Worm (Caenorhabditis elegans): Measurements from ENCODE around the gene Y49E10.30.
"Not testable (repeated sequence)": the region's sequence is repeated elsewhere in the genome, so short reads cannot be mapped to it uniquely, and the experiment has no call there.

Y49E10.30 gene

DNA sequence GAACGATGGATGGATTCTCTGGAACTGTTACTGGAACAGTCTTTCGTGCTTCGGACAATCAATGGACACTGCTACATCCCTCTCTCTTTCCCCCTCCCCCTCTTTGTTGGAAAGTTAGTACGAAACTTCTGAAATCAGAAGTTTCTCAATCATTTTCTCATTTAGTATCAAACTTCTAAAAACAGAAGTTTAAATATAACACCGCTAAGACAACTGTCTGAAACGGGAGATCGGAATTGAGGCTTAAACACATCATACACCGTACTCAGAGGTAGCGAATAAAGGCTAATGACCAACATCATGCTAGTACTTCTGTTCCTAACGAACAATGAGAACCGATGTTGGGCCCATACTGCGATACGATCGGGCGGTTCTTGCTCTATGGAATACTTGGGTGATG lies at the start of gene Y49E10.30:
Y49E10.30 (plus strand) TSS at position 301 of the 400 bp plus-strand sequence.
- TF ChIP-seq sea-1 (GFP tag; conservative IDR thresholded peaks at IDR 0.05); pes-1 (GFP tag; IDR thresholded peaks at IDR 0.05); flt-1 (GFP tag; IDR thresholded peaks at IDR 0.05): not testable (repeated sequence)

DNA sequence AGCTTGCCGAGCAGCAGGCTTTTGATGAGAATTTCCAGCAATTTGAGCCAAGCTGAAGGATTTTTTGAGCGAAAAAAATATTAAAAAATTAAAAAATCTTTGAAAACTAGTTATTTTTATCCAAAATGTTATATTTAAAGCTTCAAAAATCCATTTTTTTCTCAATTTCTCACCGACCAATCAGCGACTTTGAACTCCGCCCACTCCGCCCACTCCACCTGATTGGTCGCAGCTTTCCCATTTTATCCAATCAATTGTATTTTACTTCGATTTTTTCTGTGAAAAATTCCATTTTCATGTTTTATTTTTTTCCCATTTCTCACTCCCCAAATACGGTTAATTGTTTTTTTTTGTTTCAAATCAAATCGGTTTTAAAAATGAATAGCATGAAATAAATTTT lies 41.8 kb upstream of the Y49E10.30 start:
- TF ChIP-seq hnd-1 (tag; optimal IDR thresholded peaks at IDR 0.05) (no peak), F13C5.2 (tag; optimal IDR thresholded peaks at IDR 0.05) (no peak), B0310.2 (tag; optimal IDR thresholded peaks at IDR 0.05) (no peak), ceh-36 (tag; optimal IDR thresholded peaks at IDR 0.05) (no peak), hmg-4 (GFP tag; optimal IDR thresholded peaks at IDR 0.05) (no peak), scrt-1 (GFP tag; IDR thresholded peaks at IDR 0.05) (no peak), ets-7 (tag; optimal IDR thresholded peaks at IDR 0.05) (no peak), flt-1 (GFP tag; IDR thresholded peaks at IDR 0.05) (no peak), aly-1 (tag; optimal IDR thresholded peaks at IDR 0.05) (no peak), ama-1 (optimal IDR thresholded peaks at IDR 0.05) (no peak), pes-1 (GFP tag; IDR thresholded peaks at IDR 0.05) (no peak), tbx-37 (GFP tag; conservative IDR thresholded peaks at IDR 0.05) (no peak)

DNA sequence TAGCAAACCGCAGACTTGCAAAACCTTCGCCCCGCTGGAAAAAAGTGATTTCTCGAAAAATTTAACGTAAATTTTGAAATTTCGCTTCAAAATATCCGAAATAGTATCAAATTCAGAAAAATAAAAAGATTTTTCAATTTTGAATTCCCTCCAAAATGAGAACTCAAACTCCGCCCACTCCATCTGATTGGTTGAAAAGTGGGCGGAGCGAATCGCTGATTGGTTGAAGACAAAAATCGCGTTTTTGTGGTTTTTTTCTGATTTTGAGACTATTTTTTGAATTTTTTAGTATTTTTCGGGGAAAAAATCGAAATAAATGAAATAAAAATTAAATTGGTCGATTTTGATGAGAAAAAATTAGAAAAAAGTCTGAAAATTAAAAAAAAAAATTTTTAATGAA lies 37.7 kb upstream of the Y49E10.30 start:
- TF ChIP-seq ets-7 (tag; optimal IDR thresholded peaks at IDR 0.05) (no peak), hmbx-1 (tag; optimal IDR thresholded peaks at IDR 0.05) (no peak), tbx-37 (GFP tag; conservative IDR thresholded peaks at IDR 0.05) (no peak), pes-1 (GFP tag; IDR thresholded peaks at IDR 0.05) (no peak), ceh-36 (tag; optimal IDR thresholded peaks at IDR 0.05) (no peak), F13C5.2 (tag; optimal IDR thresholded peaks at IDR 0.05) (no peak), tbx-11 (GFP tag; IDR thresholded peaks at IDR 0.05) (no peak), sea-1 (GFP tag; conservative IDR thresholded peaks at IDR 0.05) (no peak), hnd-1 (tag; optimal IDR thresholded peaks at IDR 0.05) (no peak), aly-1 (tag; optimal IDR thresholded peaks at IDR 0.05) (no peak), B0310.2 (tag; optimal IDR thresholded peaks at IDR 0.05) (no peak), hmg-4 (GFP tag; optimal IDR thresholded peaks at IDR 0.05) (no peak)

DNA sequence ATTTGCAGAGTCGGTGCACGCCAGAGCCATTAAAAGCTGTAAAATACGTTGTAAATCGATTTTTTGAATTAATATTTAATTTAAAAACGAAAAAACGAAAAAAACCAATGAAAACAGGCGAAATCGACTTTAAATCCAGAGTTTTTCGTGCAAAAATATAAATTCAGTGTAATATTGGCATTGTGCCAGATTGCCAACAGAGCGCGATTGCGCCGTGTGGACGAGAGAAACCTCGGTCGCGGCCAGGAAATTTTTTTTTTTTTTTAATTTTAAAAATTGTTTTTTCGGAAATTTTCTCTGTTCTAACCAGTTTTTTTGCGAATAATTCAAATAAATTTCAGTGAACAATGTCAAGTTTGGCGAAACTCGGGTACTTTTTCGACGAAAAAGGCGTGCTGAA lies 35.4 kb upstream of the Y49E10.30 start, which contains the start of the genes pph-4.1 and Y75B8A.31:
pph-4.1 (minus strand) TSS at position 36 of the 400 bp plus-strand sequence.
Y75B8A.31 (plus strand) TSS at position 342 of the 400 bp plus-strand sequence.
- 0 out of 2 replicates have a peak, but pooled peaks have one; percentile 26 for TF ChIP-seq sea-1 (GFP tag; conservative IDR thresholded peaks at IDR 0.05)
- peak; percentile 74 for TF ChIP-seq pes-1 (GFP tag; IDR thresholded peaks at IDR 0.05)
- TF ChIP-seq hmg-4 (GFP tag; optimal IDR thresholded peaks at IDR 0.05), result no peak
- no peak for TF ChIP-seq B0310.2 (tag; optimal IDR thresholded peaks at IDR 0.05)
- TF ChIP-seq hmbx-1 (tag; optimal IDR thresholded peaks at IDR 0.05), result no peak
- TF ChIP-seq ceh-13 (GFP tag; optimal IDR thresholded peaks at IDR 0.05), result peak; percentile 0
- peak; percentile 10 for TF ChIP-seq F13C5.2 (tag; optimal IDR thresholded peaks at IDR 0.05)
- peak; percentile 48; the same call in 1 of the 2 replicates for TF ChIP-seq flt-1 (GFP tag; IDR thresholded peaks at IDR 0.05)
- TF ChIP-seq scrt-1 (GFP tag; IDR thresholded peaks at IDR 0.05), result 0 out of 2 replicates have a peak, but pooled peaks have one; percentile 13
- peak; percentile 87 for TF ChIP-seq tbx-37 (GFP tag; conservative IDR thresholded peaks at IDR 0.05)
- no peak for TF ChIP-seq aly-1 (tag; optimal IDR thresholded peaks at IDR 0.05)
- TF ChIP-seq tbx-11 (GFP tag; IDR thresholded peaks at IDR 0.05), result peak; percentile 52; the same call in 1 of the 2 replicates

DNA sequence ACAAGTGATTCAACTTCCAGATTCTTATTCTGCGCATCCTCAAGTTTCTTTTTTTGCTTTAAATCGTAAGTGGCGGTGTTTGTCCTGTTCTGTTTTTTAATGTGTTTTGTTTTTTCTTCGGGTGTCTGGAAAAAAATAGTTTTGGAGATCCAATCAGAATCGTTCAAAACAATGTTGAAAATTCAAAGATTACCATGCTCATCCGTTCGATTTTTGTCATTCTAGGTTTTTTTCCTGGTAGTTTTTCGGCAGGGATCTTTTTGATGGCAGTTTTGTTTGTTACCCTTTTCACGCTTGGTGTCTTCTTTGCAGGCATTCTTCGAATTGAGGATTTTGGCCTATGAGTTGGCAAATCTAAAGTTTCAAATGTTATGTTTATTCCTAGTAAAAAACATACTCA lies 30.1 kb upstream of the Y49E10.30 start:
- no peak for TF ChIP-seq flt-1 (GFP tag; IDR thresholded peaks at IDR 0.05)
- TF ChIP-seq tbx-11 (GFP tag; IDR thresholded peaks at IDR 0.05), result no peak
- no peak for TF ChIP-seq hmg-4 (GFP tag; optimal IDR thresholded peaks at IDR 0.05)
- TF ChIP-seq hmbx-1 (tag; optimal IDR thresholded peaks at IDR 0.05), result no peak
- TF ChIP-seq ama-1 (optimal IDR thresholded peaks at IDR 0.05), result no peak
- no peak for TF ChIP-seq scrt-1 (GFP tag; IDR thresholded peaks at IDR 0.05)
- TF ChIP-seq aly-1 (tag; optimal IDR thresholded peaks at IDR 0.05), result no peak
- no peak for TF ChIP-seq ets-7 (tag; optimal IDR thresholded peaks at IDR 0.05)
- TF ChIP-seq tbx-37 (GFP tag; conservative IDR thresholded peaks at IDR 0.05), result no peak
- TF ChIP-seq tra-4 (tag; optimal IDR thresholded peaks at IDR 0.05), result no peak
- TF ChIP-seq pes-1 (GFP tag; IDR thresholded peaks at IDR 0.05), result no peak
- TF ChIP-seq hnd-1 (tag; optimal IDR thresholded peaks at IDR 0.05), result no peak
- TF ChIP-seq F13C5.2 (tag; optimal IDR thresholded peaks at IDR 0.05), result no peak
- TF ChIP-seq sea-1 (GFP tag; conservative IDR thresholded peaks at IDR 0.05), result no peak
- TF ChIP-seq B0310.2 (tag; optimal IDR thresholded peaks at IDR 0.05), result no peak
- no peak for TF ChIP-seq ceh-36 (tag; optimal IDR thresholded peaks at IDR 0.05)
- no peak for TF ChIP-seq ceh-13 (GFP tag; optimal IDR thresholded peaks at IDR 0.05)

DNA sequence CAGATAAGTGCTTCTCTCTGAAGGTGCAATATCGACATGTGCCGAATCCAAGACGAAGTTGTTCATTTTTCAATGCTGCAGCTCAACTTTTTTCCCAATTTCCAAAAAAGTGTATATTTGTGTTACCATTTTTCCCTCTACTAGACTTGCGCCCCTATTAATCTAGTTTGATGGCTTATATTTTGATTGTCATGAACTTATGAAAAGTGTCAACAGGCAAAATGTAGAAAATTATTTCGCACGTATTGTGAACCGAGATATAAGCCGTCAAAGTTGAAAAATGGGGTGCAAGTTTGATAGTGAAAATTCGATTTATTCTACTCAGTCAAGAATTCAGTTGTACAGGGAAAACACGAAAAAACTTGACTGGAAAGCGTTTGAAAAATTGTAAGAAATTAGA lies 28.2 kb upstream of the Y49E10.30 start, which contains the start of gene Y75B8A.32:
Y75B8A.32 (minus strand) TSS at position 101 of the 400 bp plus-strand sequence.
- TF ChIP-seq sea-1 (GFP tag; conservative IDR thresholded peaks at IDR 0.05) (no peak), flt-1 (GFP tag; IDR thresholded peaks at IDR 0.05) (no peak), ceh-13 (GFP tag; optimal IDR thresholded peaks at IDR 0.05) (no peak), scrt-1 (GFP tag; IDR thresholded peaks at IDR 0.05) (no peak), hnd-1 (tag; optimal IDR thresholded peaks at IDR 0.05) (no peak), ceh-36 (tag; optimal IDR thresholded peaks at IDR 0.05) (no peak), hmbx-1 (tag; optimal IDR thresholded peaks at IDR 0.05) (no peak), tbx-11 (GFP tag; IDR thresholded peaks at IDR 0.05) (no peak), hmg-4 (GFP tag; optimal IDR thresholded peaks at IDR 0.05) (no peak), pes-1 (GFP tag; IDR thresholded peaks at IDR 0.05) (no peak), ets-7 (tag; optimal IDR thresholded peaks at IDR 0.05) (no peak), ama-1 (optimal IDR thresholded peaks at IDR 0.05) (no peak), tra-4 (tag; optimal IDR thresholded peaks at IDR 0.05) (no peak), B0310.2 (tag; optimal IDR thresholded peaks at IDR 0.05) (no peak), tbx-37 (GFP tag; conservative IDR thresholded peaks at IDR 0.05) (no peak)

DNA sequence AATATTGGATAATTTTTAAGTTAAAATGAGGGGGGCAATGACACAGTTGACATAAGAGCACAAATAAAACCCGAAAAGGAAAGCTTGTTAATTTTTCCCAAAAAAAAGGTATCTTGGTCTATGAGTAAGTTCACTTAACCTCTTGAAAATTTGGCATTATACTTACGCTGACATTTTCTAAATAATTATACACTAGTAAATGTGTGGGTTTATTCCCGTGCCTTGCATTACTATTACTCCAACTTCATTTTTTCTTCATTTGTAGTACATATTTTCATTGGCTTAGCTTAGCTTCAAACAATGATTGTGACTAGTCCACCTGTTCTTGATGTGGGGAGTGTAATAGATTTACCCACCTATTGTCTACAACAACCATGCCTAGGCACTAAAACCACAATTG lies 27.4 kb upstream of the Y49E10.30 start, which contains the start of gene Y75B8A.34:
Y75B8A.34 (plus strand) TSS at position 301 of the 400 bp plus-strand sequence.
- TF ChIP-seq ceh-13 (GFP tag; optimal IDR thresholded peaks at IDR 0.05) (no peak), hmbx-1 (tag; optimal IDR thresholded peaks at IDR 0.05) (no peak), flt-1 (GFP tag; IDR thresholded peaks at IDR 0.05) (no peak), hmg-4 (GFP tag; optimal IDR thresholded peaks at IDR 0.05) (no peak), ceh-36 (tag; optimal IDR thresholded peaks at IDR 0.05) (no peak), aly-1 (tag; optimal IDR thresholded peaks at IDR 0.05) (no peak), tra-4 (tag; optimal IDR thresholded peaks at IDR 0.05) (no peak), tbx-11 (GFP tag; IDR thresholded peaks at IDR 0.05) (no peak), F13C5.2 (tag; optimal IDR thresholded peaks at IDR 0.05) (no peak), scrt-1 (GFP tag; IDR thresholded peaks at IDR 0.05) (no peak), pes-1 (GFP tag; IDR thresholded peaks at IDR 0.05) (no peak)
